Fruit fly (Drosophila melanogaster): ENCODE data around the gene GNBP2.

The GNBP2 gene

DNA sequence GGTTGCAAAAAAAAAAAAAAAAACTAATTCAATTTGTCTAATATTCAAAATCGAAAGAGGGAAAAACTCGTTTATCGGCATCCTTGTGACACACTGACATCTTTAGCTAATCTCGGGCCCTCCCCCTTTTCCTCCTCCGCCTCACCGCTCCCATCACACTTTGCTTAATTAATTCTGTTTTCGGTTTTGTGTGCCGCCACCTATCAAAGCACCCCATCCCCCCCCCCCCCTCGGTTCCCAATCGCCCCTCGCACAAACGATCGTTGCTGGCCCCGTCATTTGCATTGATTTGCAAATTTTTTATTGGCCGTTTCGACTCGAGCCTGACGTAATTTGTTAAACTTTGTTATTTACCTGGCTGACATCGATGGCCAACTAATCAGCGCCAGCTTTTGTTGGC is 46.8 kb downstream of the GNBP2 start:
- TF ChIP-seq Rel (GFP tag; optimal IDR thresholded peaks at IDR 0.05) (no peak), Rel (tag; optimal IDR thresholded peaks at IDR 0.05) (peak; percentile 67), CrebA (GFP tag; optimal IDR thresholded peaks at IDR 0.05; ENCODE audit: borderline replicate concordance) (no peak)

DNA sequence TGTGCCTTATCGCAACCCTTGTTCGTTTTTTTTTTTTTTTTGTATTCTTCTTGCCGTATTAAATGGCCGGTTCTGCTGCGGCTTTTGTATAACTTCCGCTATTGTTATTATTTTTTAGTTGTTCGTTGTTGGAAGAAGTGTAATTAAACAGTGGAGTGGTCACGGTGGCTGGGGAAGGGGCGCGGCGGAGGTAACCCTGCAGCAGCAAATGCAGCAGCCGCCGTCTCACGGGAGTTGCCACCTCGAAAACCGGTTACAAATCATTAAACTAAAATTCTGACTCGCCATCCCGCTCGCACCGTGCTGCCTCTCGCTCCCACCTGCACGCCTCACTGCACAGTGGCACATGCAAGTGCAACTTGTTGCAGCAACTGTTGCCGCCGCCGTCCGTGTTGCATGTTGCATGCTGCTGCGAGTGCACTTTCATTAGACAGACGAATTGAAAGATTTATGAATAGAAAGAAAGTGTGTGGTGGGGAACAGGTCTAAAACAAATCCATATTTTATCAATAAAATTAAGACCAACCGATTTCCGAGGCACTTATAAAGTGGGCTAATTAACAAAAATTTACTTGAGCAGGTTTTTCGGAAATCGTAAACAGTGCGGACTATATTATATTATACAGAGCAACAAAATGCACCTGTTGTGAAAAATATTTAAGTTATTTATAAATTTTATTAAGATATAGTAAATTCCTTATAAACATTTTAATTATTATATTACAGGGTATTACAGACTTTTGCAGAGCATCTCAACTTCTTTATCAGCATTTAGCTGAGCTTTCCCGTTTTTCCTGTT is 47.4 kb downstream of the GNBP2 start:
- TF ChIP-seq Dif (GFP tag; optimal IDR thresholded peaks at IDR 0.05; ENCODE audit: partially characterized antibody): peak; percentile 44
- peak in 1 of 2 experiments; percentile 22 for TF ChIP-seq dl (GFP tag; optimal IDR thresholded peaks at IDR 0.05; ENCODE audit: insufficient read depth in 1 of 2, partially characterized antibody in 2 of 2)
- TF ChIP-seq psq (GFP tag; optimal IDR thresholded peaks at IDR 0.05): no peak
- TF ChIP-seq Hnf4 (GFP tag; optimal IDR thresholded peaks at IDR 0.05): no peak

DNA sequence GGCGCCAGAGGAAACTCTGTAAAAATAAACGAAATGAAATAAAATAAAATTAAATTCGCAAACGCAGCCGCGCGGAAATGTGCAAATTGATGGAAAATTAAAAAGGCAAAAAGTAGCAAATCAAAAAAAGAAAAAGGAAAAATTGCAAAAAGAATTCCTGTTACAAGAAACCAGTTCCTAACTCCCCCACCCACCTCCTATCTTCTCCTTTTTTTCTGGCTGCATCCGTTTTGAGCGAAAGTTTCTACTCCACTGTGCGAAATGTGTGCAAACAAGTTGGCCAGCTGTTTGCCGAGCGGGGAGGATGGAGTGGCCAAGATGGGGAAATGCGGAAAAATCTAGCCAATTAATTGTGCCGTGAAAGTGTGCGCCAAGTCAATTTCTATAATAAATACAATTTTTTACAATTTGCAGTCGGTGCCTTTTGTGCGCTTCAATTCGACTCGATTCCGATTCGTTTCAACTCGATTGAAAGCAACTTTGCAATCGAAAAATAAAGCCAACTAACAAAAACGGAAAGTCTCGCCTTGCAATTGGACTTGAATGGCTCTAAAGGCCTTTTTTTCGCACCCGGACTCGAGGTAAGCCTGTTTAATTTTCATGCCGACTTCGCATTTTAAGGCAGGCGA is 48.6 kb downstream of the GNBP2 start:
- TF ChIP-seq dmrt93B (GFP tag; optimal IDR thresholded peaks at IDR 0.05) (no peak), Abd-B (GFP tag; optimal IDR thresholded peaks at IDR 0.05) (no peak), pan (optimal IDR thresholded peaks at IDR 0.05) (no peak), psq (GFP tag; optimal IDR thresholded peaks at IDR 0.05) (no peak), N (GFP tag; optimal IDR thresholded peaks at IDR 0.05) (no peak), HLH106 (tag; optimal IDR thresholded peaks at IDR 0.05) (peak; percentile 6), Mio (GFP tag; optimal IDR thresholded peaks at IDR 0.05) (no peak), Hnf4 (GFP tag; optimal IDR thresholded peaks at IDR 0.05) (no peak)

DNA sequence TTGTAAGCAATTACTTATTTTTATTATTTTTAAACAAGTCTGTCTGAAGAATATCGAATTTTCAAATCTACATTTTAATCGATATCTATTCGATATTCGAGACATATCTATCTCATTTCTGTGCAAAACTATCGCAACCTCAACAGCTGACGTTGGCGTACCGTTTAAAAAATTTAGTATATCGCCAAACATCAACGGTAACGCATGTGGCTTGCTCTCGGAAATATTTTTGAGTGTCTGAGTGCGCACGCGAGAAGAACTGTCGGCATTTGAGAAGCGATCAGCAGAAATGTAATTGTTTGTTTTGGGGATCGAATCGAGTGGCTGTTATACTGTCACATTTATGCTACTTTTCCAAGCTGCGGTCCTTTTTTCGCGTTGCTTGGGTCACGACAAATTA is 49.4 kb downstream of the GNBP2 start, which contains the start of gene MYPT-75D:
Gene MYPT-75D, plus strand, starts transcription at position 174 of the 400 bp plus-strand sequence.
- TF ChIP-seq dmrt93B (GFP tag; optimal IDR thresholded peaks at IDR 0.05): no peak
- TF ChIP-seq br (GFP tag; optimal IDR thresholded peaks at IDR 0.05): no peak
- peak in 1 of 2 experiments; percentile 27 for TF ChIP-seq dl (GFP tag; optimal IDR thresholded peaks at IDR 0.05; ENCODE audit: insufficient read depth in 1 of 2, partially characterized antibody in 2 of 2)
- no peak for TF ChIP-seq sage (GFP tag; optimal IDR thresholded peaks at IDR 0.05)
- no peak for TF ChIP-seq Rel (GFP tag; optimal IDR thresholded peaks at IDR 0.05)
- peak; percentile 22 for TF ChIP-seq Rel (tag; optimal IDR thresholded peaks at IDR 0.05)
- TF ChIP-seq rgr (GFP tag; optimal IDR thresholded peaks at IDR 0.05): peak; percentile 39
- TF ChIP-seq Hr83 (GFP tag; optimal IDR thresholded peaks at IDR 0.05; ENCODE audit: poor library complexity, severe bottlenecking): peak; percentile 75
- TF ChIP-seq tai (GFP tag; optimal IDR thresholded peaks at IDR 0.05): peak; percentile 16
- no peak for TF ChIP-seq CG32264 (GFP tag; optimal IDR thresholded peaks at IDR 0.05)
- TF ChIP-seq dsf (GFP tag; optimal IDR thresholded peaks at IDR 0.05; ENCODE audit: borderline replicate concordance): no peak
- no peak for TF ChIP-seq woc (GFP tag; optimal IDR thresholded peaks at IDR 0.05)
- TF ChIP-seq jim (GFP tag; optimal IDR thresholded peaks at IDR 0.05): peak; percentile 18
- TF ChIP-seq foxo (GFP tag; optimal IDR thresholded peaks at IDR 0.05): peak in 1 of 2 experiments; percentile 21
- peak; percentile 25 for TF ChIP-seq Sp1 (GFP tag; optimal IDR thresholded peaks at IDR 0.05)
- no peak for TF ChIP-seq Vsx2 (GFP tag; optimal IDR thresholded peaks at IDR 0.05; ENCODE audit: partially characterized antibody)
- no peak for TF ChIP-seq Mio (GFP tag; optimal IDR thresholded peaks at IDR 0.05)
- no peak for TF ChIP-seq lola (GFP tag; optimal IDR thresholded peaks at IDR 0.05)
- TF ChIP-seq Hnf4 (GFP tag; optimal IDR thresholded peaks at IDR 0.05): peak; percentile 65
- TF ChIP-seq fru (GFP tag; optimal IDR thresholded peaks at IDR 0.05): no peak
